Fruit fly (Drosophila melanogaster) whole organism, adult: ENCODE data around the gene Sfp24F.

Source experiments
- CG33017 ChIP-seq: fragments of 200-800 bp; sonication (Bioruptor generic); optimal IDR thresholded peaks from 2 replicates; lab custom pipeline; 2018; ENCODE audit warnings: missing biosample characterization, mild to moderate bottlenecking, missing genetic modification characterization, moderate library complexity
- CG7101 ChIP-seq: fragments of 200-800 bp; sonication (Bioruptor generic); optimal IDR thresholded peaks from 2 replicates; lab custom pipeline; 2018; ENCODE audit warnings: missing biosample characterization, mild to moderate bottlenecking, missing genetic modification characterization, moderate library complexity
- Clk ChIP-seq: fragments of 200-800 bp; sonication (Bioruptor generic); optimal IDR thresholded peaks from 2 replicates; lab custom pipeline; 2017; ENCODE audit warnings: missing biosample characterization, missing genetic modification characterization
- bab1 ChIP-seq: fragments of 200-800 bp; sonication (Bioruptor generic); optimal IDR thresholded peaks from 3 replicates; lab custom pipeline; 2019; ENCODE audit warnings: missing biosample characterization, mild to moderate bottlenecking, missing genetic modification characterization, moderate library complexity
- cic ChIP-seq: fragments of 200-800 bp; sonication (Bioruptor generic); optimal IDR thresholded peaks from 2 replicates; lab custom pipeline; 2017; ENCODE audit warnings: missing biosample characterization, mild to moderate bottlenecking, missing genetic modification characterization, moderate library complexity
- ovo ChIP-seq: fragments of 200-800 bp; sonication (Bioruptor generic); optimal IDR thresholded peaks from 2 replicates; lab custom pipeline; 2016; ENCODE audit warnings: missing biosample characterization, missing genetic modification characterization
- pad ChIP-seq: fragments of 200-800 bp; sonication (Bioruptor generic); optimal IDR thresholded peaks from 3 replicates; lab custom pipeline; 2017; ENCODE audit warnings: missing biosample characterization, missing genetic modification characterization, mild to moderate bottlenecking, moderate library complexity, missing genetic modification reagents
- toe ChIP-seq: fragments of 200-800 bp; sonication (Bioruptor generic); optimal IDR thresholded peaks from 2 replicates; lab custom pipeline; 2016; ENCODE audit warnings: missing biosample characterization, missing genetic modification characterization

DNA sequence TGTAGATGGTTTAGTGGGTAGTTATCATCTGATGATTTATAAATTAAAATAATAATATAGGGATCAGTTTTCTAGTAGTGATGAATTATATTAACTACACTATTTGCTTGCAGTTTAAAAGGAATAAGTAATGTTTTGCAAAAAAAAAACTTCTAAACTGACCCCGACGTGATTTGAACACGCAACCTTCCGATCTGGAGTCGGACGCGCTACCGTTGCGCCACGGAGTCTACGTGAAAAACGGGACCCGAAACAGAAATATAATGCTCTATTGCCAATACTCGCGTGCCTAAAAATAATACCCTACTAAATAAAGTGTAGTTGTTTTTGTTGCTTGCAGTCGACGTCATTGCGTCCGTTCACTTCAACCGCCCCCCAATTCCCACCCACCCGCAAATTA, 23.0 kb downstream of the Sfp24F start:
- TF ChIP-seq ovo (GFP tag; lab: Kevin White, UChicago) (no peak), bab1 (GFP tag; lab: Kevin White, UChicago) (no peak), CG33017 (no peak), Clk (GFP tag; lab: Kevin White, UChicago) (no peak), toe (GFP tag; lab: Kevin White, UChicago) (no peak), pad (no peak), CG7101 (no peak), cic (GFP tag; lab: Kevin White, UChicago) (no peak)
